Worm (Caenorhabditis elegans): ENCODE measurements around the gene cest-16.

The cest-16 gene

DNA sequence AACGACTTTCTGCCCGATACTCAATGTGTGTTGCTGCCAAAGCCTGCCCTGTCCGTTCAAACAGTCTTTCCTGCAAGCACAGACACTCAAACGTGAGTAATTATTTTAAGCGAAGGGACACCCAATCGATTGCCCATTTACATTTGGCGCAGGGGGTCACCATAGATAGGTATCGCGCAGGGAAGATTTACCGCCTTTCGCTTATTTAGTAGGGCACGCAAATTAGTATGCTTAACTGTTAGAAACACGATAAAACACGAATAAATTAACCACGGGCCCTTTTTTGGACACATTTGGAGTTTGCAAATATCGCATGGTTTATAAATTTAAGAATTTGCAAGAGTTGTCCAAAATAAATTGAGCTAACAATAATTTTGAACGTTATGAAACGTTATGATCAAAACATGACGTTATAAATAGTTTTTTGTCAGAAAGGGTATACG is 3.3 kb upstream of the cest-16 start (continued):
- TF ChIP-seq Y75B8A.6 (GFP tag; IDR thresholded peaks at IDR 0.05) (peak; percentile 90), ZK546.5 (tag; optimal IDR thresholded peaks at IDR 0.05) (peak; percentile 53 to 80), dpl-1 (GFP tag; optimal IDR thresholded peaks at IDR 0.05) (peak; percentile 74), mxl-2 (GFP tag; conservative IDR thresholded peaks at IDR 0.05) (peak; percentile 91), lin-38 (GFP tag; IDR thresholded peaks at IDR 0.05) (peak; percentile 89), unc-130 (GFP tag; optimal IDR thresholded peaks at IDR 0.05) (peak; percentile 40), spr-3 (GFP tag; optimal IDR thresholded peaks at IDR 0.05) (peak; percentile 99), tag-97 (GFP tag; IDR thresholded peaks at IDR 0.05) (peak; percentile 91; the same call in 1 of the 2 replicates), zag-1 (tag; optimal IDR thresholded peaks at IDR 0.05) (peak; percentile 99), ces-1 (GFP tag; optimal IDR thresholded peaks at IDR 0.05) (peak; percentile 97), rbr-2 (tag; optimal IDR thresholded peaks at IDR 0.05) (peak; percentile 99), ceh-20 (GFP tag; IDR thresholded peaks at IDR 0.05) (peak; percentile 99), lin-13 (GFP tag; optimal IDR thresholded peaks at IDR 0.05) (peak; percentile 98), dve-1 (tag; optimal IDR thresholded peaks at IDR 0.05; ENCODE audit: insufficient read depth) (peak; percentile 100), Y48G9A.11 (GFP tag; IDR thresholded peaks at IDR 0.05) (0 out of 2 replicates have a peak, but pooled peaks have one; percentile 42), ceh-44 (GFP tag; IDR thresholded peaks at IDR 0.05) (peak; percentile 45; the same call in 1 of the 2 replicates), ctbp-1 (GFP tag; IDR thresholded peaks at IDR 0.05) (peak; percentile 99), daf-12 (tag; optimal IDR thresholded peaks at IDR 0.05) (peak; percentile 28), ztf-7 (tag; optimal IDR thresholded peaks at IDR 0.05) (peak; percentile 94), daf-19 (GFP tag; conservative IDR thresholded peaks at IDR 0.05) (peak; percentile 97), zip-11 (GFP tag; IDR thresholded peaks at IDR 0.05) (0 out of 2 replicates have a peak, but pooled peaks have one; percentile 38), hmg-1.1 (GFP tag; IDR thresholded peaks at IDR 0.05) (peak; percentile 100), nhr-10 (tag; optimal IDR thresholded peaks at IDR 0.05) (peak; percentile 100), nhr-102 (tag; optimal IDR thresholded peaks at IDR 0.05) (peak; percentile 100), madf-5 (GFP tag; IDR thresholded peaks at IDR 0.05) (peak; percentile 65 to 98; a peak in 3 of 4 replicates), hlh-30 (tag; optimal IDR thresholded peaks at IDR 0.05; ENCODE audit: insufficient read depth) (peak; percentile 95), pqm-1 (tag; optimal IDR thresholded peaks at IDR 0.05) (peak; percentile 46), dmd-8 (GFP tag; IDR thresholded peaks at IDR 0.05) (peak; percentile 83), dmd-9 (GFP tag; IDR thresholded peaks at IDR 0.05) (peak; percentile 94), unc-39 (tag; optimal IDR thresholded peaks at IDR 0.05) (no peak), mxl-3 (GFP tag; optimal IDR thresholded peaks at IDR 0.05) (peak; percentile 97), nhr-6 (tag; optimal IDR thresholded peaks at IDR 0.05) (peak; percentile 99), ztf-11 (tag; optimal IDR thresholded peaks at IDR 0.05) (peak; percentile 96), spr-1 (tag; optimal IDR thresholded peaks at IDR 0.05) (peak; percentile 98), nhr-11 (tag; optimal IDR thresholded peaks at IDR 0.05) (peak; percentile 99), ceh-28 (tag; optimal IDR thresholded peaks at IDR 0.05) (peak; percentile 96), zfp-2 (tag; optimal IDR thresholded peaks at IDR 0.05) (peak; percentile 91), hlh-11 (tag; optimal IDR thresholded peaks at IDR 0.05) (peak; percentile 98), vab-7 (GFP tag; IDR thresholded peaks at IDR 0.05) (peak; percentile 98), F10B5.3 (tag; optimal IDR thresholded peaks at IDR 0.05) (peak; percentile 97), ZK337.2 (GFP tag; IDR thresholded peaks at IDR 0.05) (peak; percentile 88), mdl-1 (tag; optimal IDR thresholded peaks at IDR 0.05) (peak; percentile 95), Y5F2A.4 (GFP tag; optimal IDR thresholded peaks at IDR 0.05) (peak; percentile 96), mdt-29 (GFP tag; IDR thresholded peaks at IDR 0.05) (peak; percentile 96), hif-1 (tag; optimal IDR thresholded peaks at IDR 0.05) (peak; percentile 85 to 92), skn-1 (tag; optimal IDR thresholded peaks at IDR 0.05) (peak; percentile 72), daf-16 (GFP tag; optimal IDR thresholded peaks at IDR 0.05) (peak; percentile 97 to 98), daf-16 (tag; optimal IDR thresholded peaks at IDR 0.05) (peak; percentile 96), jun-1 (tag; optimal IDR thresholded peaks at IDR 0.05) (peak; percentile 100), arid-1 (GFP tag; conservative IDR thresholded peaks at IDR 0.05) (peak; percentile 96), nhr-41 (GFP tag; IDR thresholded peaks at IDR 0.05) (peak; percentile 91)
